Worm (Caenorhabditis elegans): ENCODE data around the gene C29F7.10.

Gene C29F7.10

ce11 chrX:13414974-13415373 is 16.3 kb downstream of the C29F7.10 start:
- TF ChIP-seq ceh-36 (tag; optimal IDR thresholded peaks at IDR 0.05) (peak; percentile 56), ets-7 (tag; optimal IDR thresholded peaks at IDR 0.05) (no peak), tbx-37 (GFP tag; conservative IDR thresholded peaks at IDR 0.05) (peak; percentile 53; the same call in 1 of the 2 replicates), tra-4 (tag; optimal IDR thresholded peaks at IDR 0.05) (peak; percentile 55), flt-1 (GFP tag; IDR thresholded peaks at IDR 0.05) (peak; percentile 76), sea-1 (GFP tag; conservative IDR thresholded peaks at IDR 0.05) (peak; percentile 73; the same call in 1 of the 2 replicates), scrt-1 (GFP tag; IDR thresholded peaks at IDR 0.05) (peak; percentile 81), F13C5.2 (tag; optimal IDR thresholded peaks at IDR 0.05) (peak; percentile 68), hnd-1 (tag; optimal IDR thresholded peaks at IDR 0.05) (peak; percentile 42), aly-1 (tag; optimal IDR thresholded peaks at IDR 0.05) (no peak), ceh-13 (GFP tag; optimal IDR thresholded peaks at IDR 0.05) (peak; percentile 51), hmbx-1 (tag; optimal IDR thresholded peaks at IDR 0.05) (peak; percentile 11), ama-1 (optimal IDR thresholded peaks at IDR 0.05) (no peak), B0310.2 (tag; optimal IDR thresholded peaks at IDR 0.05) (peak; percentile 18), pes-1 (GFP tag; IDR thresholded peaks at IDR 0.05) (peak; percentile 85), tbx-11 (GFP tag; IDR thresholded peaks at IDR 0.05) (peak; percentile 74; the same call in 1 of the 2 replicates), hmg-4 (GFP tag; optimal IDR thresholded peaks at IDR 0.05) (no peak)

ce11 chrX:13412307-13412706 is 19.0 kb downstream of the C29F7.10 start:
- TF ChIP-seq sea-1 (GFP tag; conservative IDR thresholded peaks at IDR 0.05) (no peak), hmg-4 (GFP tag; optimal IDR thresholded peaks at IDR 0.05) (no peak), B0310.2 (tag; optimal IDR thresholded peaks at IDR 0.05) (no peak), ceh-36 (tag; optimal IDR thresholded peaks at IDR 0.05) (no peak), tbx-37 (GFP tag; conservative IDR thresholded peaks at IDR 0.05) (no peak), pes-1 (GFP tag; IDR thresholded peaks at IDR 0.05) (no peak), ceh-13 (GFP tag; optimal IDR thresholded peaks at IDR 0.05) (no peak), flt-1 (GFP tag; IDR thresholded peaks at IDR 0.05) (no peak), hmbx-1 (tag; optimal IDR thresholded peaks at IDR 0.05) (no peak), ama-1 (optimal IDR thresholded peaks at IDR 0.05) (no peak), F13C5.2 (tag; optimal IDR thresholded peaks at IDR 0.05) (no peak), aly-1 (tag; optimal IDR thresholded peaks at IDR 0.05) (no peak), ets-7 (tag; optimal IDR thresholded peaks at IDR 0.05) (no peak), tbx-11 (GFP tag; IDR thresholded peaks at IDR 0.05) (no peak)

ce11 chrX:13411306-13411705 is 20.0 kb downstream of the C29F7.10 start:
- TF ChIP-seq hmbx-1 (tag; optimal IDR thresholded peaks at IDR 0.05) (no peak), B0310.2 (tag; optimal IDR thresholded peaks at IDR 0.05) (no peak)

ce11 chrX:13409543-13409942 is 21.7 kb downstream of the C29F7.10 start, which contains the start of the genes cyp-13B1 and C29F7.1:
Gene cyp-13B1, minus strand, starts transcription at chrX:13409643.
Gene C29F7.1, plus strand, starts transcription at chrX:13409936.
- TF ChIP-seq ama-1 (optimal IDR thresholded peaks at IDR 0.05) (no peak), hnd-1 (tag; optimal IDR thresholded peaks at IDR 0.05) (no peak), tbx-37 (GFP tag; conservative IDR thresholded peaks at IDR 0.05) (no peak), sea-1 (GFP tag; conservative IDR thresholded peaks at IDR 0.05) (no peak), scrt-1 (GFP tag; IDR thresholded peaks at IDR 0.05) (no peak)

- TF ChIP-seq tra-4 (tag; optimal IDR thresholded peaks at IDR 0.05) (no peak), B0310.2 (tag; optimal IDR thresholded peaks at IDR 0.05) (no peak), sea-1 (GFP tag; conservative IDR thresholded peaks at IDR 0.05) (no peak), ceh-36 (tag; optimal IDR thresholded peaks at IDR 0.05) (no peak), pes-1 (GFP tag; IDR thresholded peaks at IDR 0.05) (no peak), ets-7 (tag; optimal IDR thresholded peaks at IDR 0.05) (no peak), ceh-13 (GFP tag; optimal IDR thresholded peaks at IDR 0.05) (no peak), ama-1 (optimal IDR thresholded peaks at IDR 0.05) (no peak), aly-1 (tag; optimal IDR thresholded peaks at IDR 0.05) (no peak), hnd-1 (tag; optimal IDR thresholded peaks at IDR 0.05) (no peak), hmbx-1 (tag; optimal IDR thresholded peaks at IDR 0.05) (no peak), hmg-4 (GFP tag; optimal IDR thresholded peaks at IDR 0.05) (no peak), tbx-11 (GFP tag; IDR thresholded peaks at IDR 0.05) (no peak), flt-1 (GFP tag; IDR thresholded peaks at IDR 0.05) (no peak), scrt-1 (GFP tag; IDR thresholded peaks at IDR 0.05) (no peak), F13C5.2 (tag; optimal IDR thresholded peaks at IDR 0.05) (no peak)
These were observed 29.5 kb downstream of the C29F7.10 start, which contains the start of gene F02C12.1 for ce11 chrX:13401783-13402182. Gene F02C12.1, plus strand, starts transcription at chrX:13402083.

- TF ChIP-seq ceh-13 (GFP tag; optimal IDR thresholded peaks at IDR 0.05) (no peak), sea-1 (GFP tag; conservative IDR thresholded peaks at IDR 0.05) (no peak), ceh-36 (tag; optimal IDR thresholded peaks at IDR 0.05) (no peak), scrt-1 (GFP tag; IDR thresholded peaks at IDR 0.05) (no peak), tra-4 (tag; optimal IDR thresholded peaks at IDR 0.05) (no peak), ets-7 (tag; optimal IDR thresholded peaks at IDR 0.05) (no peak), pes-1 (GFP tag; IDR thresholded peaks at IDR 0.05) (no peak), aly-1 (tag; optimal IDR thresholded peaks at IDR 0.05) (no peak), hmbx-1 (tag; optimal IDR thresholded peaks at IDR 0.05) (no peak), tbx-11 (GFP tag; IDR thresholded peaks at IDR 0.05) (no peak), ama-1 (optimal IDR thresholded peaks at IDR 0.05) (no peak), tbx-37 (GFP tag; conservative IDR thresholded peaks at IDR 0.05) (no peak), flt-1 (GFP tag; IDR thresholded peaks at IDR 0.05) (no peak), hnd-1 (tag; optimal IDR thresholded peaks at IDR 0.05) (no peak), hmg-4 (GFP tag; optimal IDR thresholded peaks at IDR 0.05) (no peak)
These were observed 30.0 kb downstream of the C29F7.10 start for ce11 chrX:13401311-13401710.

ce11 chrX:13399221-13399620 is 32.1 kb downstream of the C29F7.10 start, which contains the start of gene F02C12.2:
Gene F02C12.2, minus strand, starts transcription at chrX:13399321.
- TF ChIP-seq hmbx-1 (tag; optimal IDR thresholded peaks at IDR 0.05) (no peak), ets-7 (tag; optimal IDR thresholded peaks at IDR 0.05) (no peak), aly-1 (tag; optimal IDR thresholded peaks at IDR 0.05) (no peak), tra-4 (tag; optimal IDR thresholded peaks at IDR 0.05) (no peak), B0310.2 (tag; optimal IDR thresholded peaks at IDR 0.05) (no peak), tbx-11 (GFP tag; IDR thresholded peaks at IDR 0.05) (no peak), tbx-37 (GFP tag; conservative IDR thresholded peaks at IDR 0.05) (no peak)

Measured in whole organism, early embryonic.